Fruit fly (Drosophila melanogaster) whole organism, embryonic: ENCODE measurements around the gene CG32344.

Experiments used
- Bdp1 ChIP-seq: fragments of 200-800 bp; sonication (Bioruptor generic); optimal IDR thresholded peaks from 3 replicates; lab custom pipeline; 2016; ENCODE audit warnings: missing biosample characterization, missing genetic modification characterization
- Blimp-1 ChIP-seq: fragments of 200-800 bp; sonication (Bioruptor generic); optimal IDR thresholded peaks from 3 replicates; lab custom pipeline; 2018; ENCODE audit warnings: missing biosample characterization, missing genetic modification characterization, mild to moderate bottlenecking, moderate library complexity, missing genetic modification reagents
- CG1024 ChIP-seq: fragments of 200-800 bp; sonication (Bioruptor generic); IDR thresholded peaks from 2 replicates; pipeline ENCODE4 v1.3.6; 2022; ENCODE audit warnings: missing biosample characterization, missing genetic modification characterization
- CG10462 ChIP-seq: fragments of 200-800 bp; sonication (Bioruptor generic); optimal IDR thresholded peaks from 2 replicates; lab custom pipeline; 2016; ENCODE audit warnings: missing biosample characterization, missing genetic modification characterization
- CG10979 ChIP-seq: fragments of 200-800 bp; sonication (Bioruptor generic); optimal IDR thresholded peaks from 2 replicates; lab custom pipeline; 2018; ENCODE audit warnings: missing biosample characterization, mild to moderate bottlenecking, missing genetic modification characterization, moderate library complexity
- CG11085 ChIP-seq: fragments of 200-800 bp; sonication (Bioruptor generic); IDR thresholded peaks from 2 replicates; pipeline ENCODE4 v1.3.6; 2022; ENCODE audit warnings: missing biosample characterization, missing genetic modification characterization
- CG12219 ChIP-seq: fragments of 200-800 bp; sonication (Bioruptor generic); optimal IDR thresholded peaks from 3 replicates; lab custom pipeline; 2018; ENCODE audit warnings: missing biosample characterization, mild to moderate bottlenecking, missing genetic modification characterization
- CG12659 ChIP-seq: fragments of 200-800 bp; sonication (Bioruptor generic); optimal IDR thresholded peaks from 3 replicates; lab custom pipeline; 2017; ENCODE audit warnings: mild to moderate bottlenecking, missing biosample characterization, missing genetic modification reagents, missing genetic modification characterization
- CG12942 ChIP-seq: fragments of 200-800 bp; sonication (Bioruptor generic); optimal IDR thresholded peaks from 3 replicates; lab custom pipeline; 2016; ENCODE audit warnings: missing biosample characterization, missing genetic modification characterization
- CG14014 ChIP-seq: fragments of 200-800 bp; sonication (Bioruptor generic); IDR thresholded peaks from 2 replicates; pipeline ENCODE4 v1.3.6; 2022; ENCODE audit warnings: missing biosample characterization, missing genetic modification characterization
- CG15514 ChIP-seq: fragments of 200-800 bp; sonication (Bioruptor generic); optimal IDR thresholded peaks from 3 replicates; lab custom pipeline; 2017; ENCODE audit warnings: missing biosample characterization, missing genetic modification characterization, mild to moderate bottlenecking, moderate library complexity, missing genetic modification reagents
- CG17186 ChIP-seq: fragments of 200-800 bp; sonication (Bioruptor generic); optimal IDR thresholded peaks from 3 replicates; lab custom pipeline; 2017; ENCODE audit warnings: missing biosample characterization, missing genetic modification reagents, missing genetic modification characterization
- CG17385 ChIP-seq: fragments of 200-800 bp; sonication (Bioruptor generic); optimal IDR thresholded peaks from 3 replicates; lab custom pipeline; 2018; ENCODE audit warnings: missing biosample characterization, mild to moderate bottlenecking, missing genetic modification characterization
- CG17612 ChIP-seq: fragments of 200-800 bp; sonication (Bioruptor generic); IDR thresholded peaks from 2 replicates; pipeline ENCODE4 v1.3.6; 2022; ENCODE audit warnings: missing biosample characterization, missing genetic modification characterization
- CG17802 ChIP-seq: fragments of 200-800 bp; sonication (Bioruptor generic); optimal IDR thresholded peaks from 2 replicates; lab custom pipeline; 2018; ENCODE audit warnings: missing biosample characterization, mild to moderate bottlenecking, missing genetic modification characterization, moderate library complexity
- CG18011 ChIP-seq: fragments of 200-800 bp; sonication (Bioruptor generic); optimal IDR thresholded peaks from 2 replicates; lab custom pipeline; 2017; ENCODE audit warnings: missing biosample characterization, missing genetic modification characterization, mild to moderate bottlenecking, moderate library complexity, missing genotype
- CG18764 ChIP-seq: fragments of 200-800 bp; sonication (Bioruptor generic); optimal IDR thresholded peaks from 3 replicates; lab custom pipeline; 2016; ENCODE audit warnings: missing biosample characterization, missing genetic modification characterization
- CG30431 ChIP-seq: fragments of 200-800 bp; sonication (Bioruptor generic); optimal IDR thresholded peaks from 2 replicates; lab custom pipeline; 2017; ENCODE audit warnings: missing biosample characterization, missing genetic modification characterization
- CG31365 ChIP-seq: fragments of 200-800 bp; sonication (Bioruptor generic); optimal IDR thresholded peaks from 2 replicates; lab custom pipeline; 2018; ENCODE audit warnings: missing biosample characterization, mild to moderate bottlenecking, missing genetic modification characterization
- CG42726 ChIP-seq: fragments of 200-800 bp; sonication (Bioruptor generic); IDR thresholded peaks from 2 replicates; pipeline ENCODE4 v1.3.6; 2022; ENCODE audit warnings: missing biosample characterization, missing genetic modification characterization; ENCODE audit not compliant: partially characterized antibody
- CG9817 ChIP-seq: fragments of 200-800 bp; sonication (Bioruptor generic); optimal IDR thresholded peaks from 2 replicates; lab custom pipeline; 2018; ENCODE audit warnings: missing biosample characterization, mild to moderate bottlenecking, missing genetic modification characterization, moderate library complexity
- Dad ChIP-seq: fragments of 200-800 bp; sonication (Bioruptor generic); optimal IDR thresholded peaks from 3 replicates; lab custom pipeline; 2016; ENCODE audit warnings: missing biosample characterization, missing genetic modification characterization
- Deaf1 ChIP-seq: fragments of 200-800 bp; optimal IDR thresholded peaks from 3 replicates; lab custom pipeline; 2019; ENCODE audit warnings: missing biosample characterization, mild to moderate bottlenecking, missing genetic modification characterization, moderate library complexity
- Dip2 ChIP-seq: fragments of 200-800 bp; sonication (Bioruptor generic); IDR thresholded peaks from 2 replicates; pipeline ENCODE4 v1.3.6; 2022; ENCODE audit warnings: missing biosample characterization, missing genetic modification characterization
- Doc3 ChIP-seq: fragments of 200-800 bp; sonication (Bioruptor generic); IDR thresholded peaks from 3 replicates; pipeline ENCODE4 v1.3.6; 2022; ENCODE audit warnings: missing biosample characterization, missing genetic modification characterization; ENCODE audit not compliant: partially characterized antibody
- Dref ChIP-seq: fragments of 200-800 bp; sonication (Bioruptor generic); IDR thresholded peaks from 2 replicates; pipeline ENCODE4 v1.3.6; 2022; ENCODE audit warnings: missing biosample characterization, missing genetic modification characterization
- ERR ChIP-seq: fragments of 200-800 bp; sonication (Bioruptor generic); optimal IDR thresholded peaks from 2 replicates; lab custom pipeline; 2016; ENCODE audit warnings: missing biosample characterization, missing genetic modification characterization
- Ets65A ChIP-seq: fragments of 200-800 bp; sonication (Bioruptor generic); peaks from one replicate; lab custom pipeline; 2016; ENCODE audit warnings: missing biosample characterization, missing genetic modification characterization
- Fer3 ChIP-seq: fragments of 200-800 bp; sonication (Bioruptor generic); optimal IDR thresholded peaks from 2 replicates; lab custom pipeline; 2018; ENCODE audit warnings: missing biosample characterization, mild to moderate bottlenecking, missing genetic modification characterization, moderate library complexity
- H15 ChIP-seq: fragments of 200-800 bp; sonication (Bioruptor generic); IDR thresholded peaks from 3 replicates; pipeline ENCODE4 v1.3.6; 2022; ENCODE audit warnings: missing biosample characterization, missing genetic modification characterization
- MBD-R2 ChIP-seq: fragments of 200-800 bp; sonication (Bioruptor generic); IDR thresholded peaks from 2 replicates; pipeline ENCODE4 v1.3.6; 2022; ENCODE audit warnings: missing biosample characterization, missing genetic modification characterization
- Med ChIP-seq: fragments of 200-800 bp; sonication (Bioruptor generic); peaks from one replicate; lab custom pipeline; 2016; ENCODE audit warnings: missing biosample characterization, missing genetic modification characterization, mild to moderate bottlenecking, inconsistent platforms, moderate library complexity
- Ravus ChIP-seq: fragments of 200-800 bp; sonication (Bioruptor generic); IDR thresholded peaks from 2 replicates; pipeline ENCODE4 v1.3.6; 2022; ENCODE audit warnings: missing biosample characterization, missing genetic modification characterization
- Six4 ChIP-seq: fragments of 200-800 bp; sonication (Bioruptor generic); optimal IDR thresholded peaks from 2 replicates; lab custom pipeline; 2016; ENCODE audit warnings: missing biosample characterization, missing genetic modification characterization
- Xrp1 ChIP-seq: fragments of 200-800 bp; sonication (Bioruptor generic); IDR thresholded peaks from 2 replicates; pipeline ENCODE4 v1.3.6; 2022; ENCODE audit warnings: missing biosample characterization, missing genetic modification characterization
- ac ChIP-seq: fragments of 200-800 bp; sonication (Bioruptor generic); optimal IDR thresholded peaks from 3 replicates; lab custom pipeline; 2017; ENCODE audit warnings: missing biosample characterization, mild to moderate bottlenecking, missing genetic modification characterization
- ara ChIP-seq: fragments of 200-800 bp; sonication (Bioruptor generic); IDR thresholded peaks from 2 replicates; pipeline ENCODE4 v1.3.6; 2022; ENCODE audit warnings: missing biosample characterization, missing genetic modification characterization
- cad ChIP-seq: fragments of >200 bp; optimal IDR thresholded peaks from 2 replicates; lab custom pipeline; 2017; ENCODE audit warnings: missing biosample characterization, missing genetic modification characterization
- chinmo ChIP-seq: fragments of 200-800 bp; sonication (Bioruptor generic); IDR thresholded peaks from 4 replicates; pipeline ENCODE4 v1.3.6; 2022; ENCODE audit warnings: missing biosample characterization, missing genetic modification characterization; ENCODE audit not compliant: partially characterized antibody
- crol ChIP-seq: fragments of 200-800 bp; sonication (Bioruptor generic); IDR thresholded peaks from 2 replicates; pipeline ENCODE4 v1.3.6; 2022; ENCODE audit warnings: missing biosample characterization, missing genetic modification characterization
- dan ChIP-seq: fragments of 200-800 bp; sonication (Bioruptor generic); IDR thresholded peaks from 2 replicates; pipeline ENCODE4 v1.3.6; 2022; ENCODE audit warnings: missing biosample characterization, missing genetic modification characterization
- fd96Cb ChIP-seq: fragments of 200-800 bp; sonication (Bioruptor generic); optimal IDR thresholded peaks from 2 replicates; lab custom pipeline; 2018; ENCODE audit warnings: missing biosample characterization, mild to moderate bottlenecking, missing genetic modification characterization, moderate library complexity
- gt ChIP-seq: fragments of 200-800 bp; sonication (Bioruptor generic); IDR thresholded peaks from 2 replicates; pipeline ENCODE4 v1.3.6; 2022; ENCODE audit warnings: missing biosample characterization, missing genetic modification characterization
- her ChIP-seq: fragments of 200-800 bp; sonication (Bioruptor generic); optimal IDR thresholded peaks from 2 replicates; lab custom pipeline; 2016; ENCODE audit warnings: missing biosample characterization, missing genetic modification characterization
- maf-S ChIP-seq: fragments of 200-800 bp; sonication (Bioruptor generic); optimal IDR thresholded peaks from 2 replicates; lab custom pipeline; 2016; ENCODE audit warnings: missing biosample characterization, missing genetic modification characterization
- oc ChIP-seq: fragments of 200-800 bp; sonication (Bioruptor generic); optimal IDR thresholded peaks from 2 replicates; lab custom pipeline; 2018; ENCODE audit warnings: missing biosample characterization, mild to moderate bottlenecking, missing genetic modification characterization, moderate library complexity
- schlank ChIP-seq: fragments of 200-800 bp; sonication (Bioruptor generic); optimal IDR thresholded peaks from 2 replicates; lab custom pipeline; 2018; ENCODE audit warnings: missing biosample characterization, mild to moderate bottlenecking, missing genetic modification characterization
- slbo ChIP-seq: fragments of 200-800 bp; sonication (Bioruptor generic); IDR thresholded peaks from 2 replicates; pipeline ENCODE4 v1.3.6; 2022; ENCODE audit warnings: missing biosample characterization, missing genetic modification characterization
- sr ChIP-seq: fragments of 200-800 bp; sonication (Bioruptor generic); IDR thresholded peaks from 3 replicates; pipeline ENCODE4 v1.3.6; 2022; ENCODE audit warnings: missing biosample characterization, missing genetic modification characterization
- zf30C ChIP-seq: fragments of 200-800 bp; sonication (Bioruptor generic); optimal IDR thresholded peaks from 3 replicates; lab custom pipeline; 2018; ENCODE audit warnings: missing biosample characterization, mild to moderate bottlenecking, missing genetic modification characterization

CG32344 gene

DNA sequence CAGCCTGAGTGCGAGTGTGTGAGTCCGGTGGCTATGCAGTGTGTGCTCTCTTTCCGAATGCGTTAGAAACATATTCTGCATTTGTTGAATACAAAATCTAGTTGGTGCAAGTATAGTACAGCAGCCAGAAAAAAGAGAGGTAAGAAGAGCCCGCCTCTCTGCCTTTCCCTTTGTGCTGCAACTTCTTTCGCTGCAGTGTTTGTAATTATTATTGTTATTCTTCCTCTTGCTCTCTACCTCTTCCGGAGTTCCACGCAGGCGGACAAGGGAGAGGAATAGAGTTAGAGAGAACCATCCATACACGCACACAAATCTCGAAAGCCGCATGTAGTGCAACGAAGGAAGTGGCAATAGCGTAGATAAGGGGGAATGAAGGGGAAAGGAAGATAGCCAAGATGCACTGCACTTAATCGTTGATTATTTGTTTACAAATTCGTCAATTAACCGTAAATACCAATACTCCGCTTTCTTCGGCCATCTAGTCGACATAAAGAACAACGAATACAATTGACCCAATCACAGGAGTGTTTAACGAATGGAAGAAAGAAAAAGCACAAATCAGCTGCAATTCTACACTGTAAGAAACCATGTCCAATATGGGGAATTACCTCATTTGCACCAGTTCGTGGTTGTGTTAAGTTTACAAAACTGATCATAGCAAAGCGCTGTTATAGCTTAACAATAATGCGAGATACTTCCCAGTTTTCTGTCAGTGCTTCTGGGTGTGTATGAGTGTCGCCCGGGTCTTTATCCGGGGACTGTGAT lies 23.3 kb upstream of the CG32344 start (continued):
- peak; percentile 81 for TF ChIP-seq zf30C (GFP tag; lab: Kevin White, UChicago)
- TF ChIP-seq CG18011 (GFP tag; lab: Kevin White, UChicago) = no peak
- peak; percentile 79 for TF ChIP-seq CG30431
- no peak for TF ChIP-seq Dref (GFP tag; lab: Robert Waterston, UW)
- TF ChIP-seq schlank = peak; percentile 7
- TF ChIP-seq slbo (GFP tag; lab: Robert Waterston, UW) = peak; percentile 62
- TF ChIP-seq cad = no peak
- peak; percentile 44; the same call in 1 of the 2 replicates for TF ChIP-seq CG14014
- peak; percentile 53 for TF ChIP-seq CG17802 (tag; lab: Kevin White, UChicago)
- no peak for TF ChIP-seq dan (GFP tag; lab: Robert Waterston, UW)
- peak; percentile 61 for TF ChIP-seq CG18764
- TF ChIP-seq CG17385 (GFP tag; lab: Kevin White, UChicago) = peak; percentile 88
- peak; percentile 85 for TF ChIP-seq Blimp-1 (GFP tag; lab: Kevin White, UChicago)
- TF ChIP-seq sr = 0 out of 3 replicates have a peak, but pooled peaks have one; percentile 36
- TF ChIP-seq crol (GFP tag; lab: Robert Waterston, UW) = peak; percentile 80
- TF ChIP-seq Six4 (GFP tag; lab: Kevin White, UChicago) = peak; percentile 67
- TF ChIP-seq CG12942 (GFP tag; lab: Kevin White, UChicago) = peak; percentile 77
- TF ChIP-seq gt (GFP tag; lab: Robert Waterston, UW) = peak; percentile 24; the same call in 1 of the 2 replicates
- no peak for TF ChIP-seq CG10462
- no peak for TF ChIP-seq CG17612
- TF ChIP-seq fd96Cb (tag; lab: Kevin White, UChicago) = peak; percentile 82
- no peak for TF ChIP-seq Dip2
- no peak for TF ChIP-seq ERR (GFP tag; lab: Kevin White, UChicago)
- peak; percentile 72 for TF ChIP-seq her (GFP tag; lab: Kevin White, UChicago)
- peak; percentile 9 for TF ChIP-seq Deaf1 (tag; lab: Kevin White, UChicago)
- peak; percentile 71 for TF ChIP-seq CG12219 (GFP tag; lab: Kevin White, UChicago)
- no peak for TF ChIP-seq CG11085 (GFP tag; lab: Robert Waterston, UW)
- peak; percentile 80 for TF ChIP-seq CG1024 (GFP tag; lab: Robert Waterston, UW)
- peak; percentile 77 for TF ChIP-seq oc
- TF ChIP-seq CG42726 (GFP tag; lab: Robert Waterston, UW) = no peak
- peak; percentile 86 for TF ChIP-seq CG10979
- TF ChIP-seq Ravus (GFP tag; lab: Robert Waterston, UW) = peak; percentile 25; the same call in 1 of the 2 replicates
- peak; percentile 88 for TF ChIP-seq ara (GFP tag; lab: Robert Waterston, UW)
- peak; percentile 48 for TF ChIP-seq CG12659 (GFP tag; lab: Kevin White, UChicago)
- TF ChIP-seq CG31365 (tag; lab: Kevin White, UChicago) = peak; percentile 11
- TF ChIP-seq Doc3 (GFP tag; lab: Robert Waterston, UW) = no peak
- peak; percentile 44 for TF ChIP-seq CG9817
- TF ChIP-seq Bdp1 (GFP tag; lab: Kevin White, UChicago) = peak; percentile 55
- peak; percentile 94 for TF ChIP-seq Med
- no peak for TF ChIP-seq chinmo (GFP tag; lab: Robert Waterston, UW)
- TF ChIP-seq H15 (GFP tag; lab: Robert Waterston, UW) = peak; percentile 82
- TF ChIP-seq Fer3 = peak; percentile 34
- TF ChIP-seq MBD-R2 (GFP tag; lab: Robert Waterston, UW) = no peak
- no peak for TF ChIP-seq ac (GFP tag; lab: Kevin White, UChicago)
- peak; percentile 85 for TF ChIP-seq Xrp1
- peak; percentile 97 for TF ChIP-seq Ets65A
- peak; percentile 21 for TF ChIP-seq CG15514 (GFP tag; lab: Kevin White, UChicago)
- TF ChIP-seq CG17186 (GFP tag; lab: Kevin White, UChicago) = peak; percentile 40
- TF ChIP-seq Dad (GFP tag; lab: Kevin White, UChicago) = no peak
- peak; percentile 14 for TF ChIP-seq maf-S (GFP tag; lab: Kevin White, UChicago)
